Fruit fly (Drosophila melanogaster) whole organism, embryonic: ENCODE data around the gene ssp5.

ENCODE experiments used
- ATbp ChIP-seq: fragments of 200-800 bp; sonication (Bioruptor generic); optimal IDR thresholded peaks from 2 replicates; lab custom pipeline; 2017; ENCODE audit warnings: missing biosample characterization, mild to moderate bottlenecking, missing genetic modification characterization, missing genetic modification reagents
- Adf1 ChIP-seq: fragments of 200-800 bp; sonication (Bioruptor generic); IDR thresholded peaks from 2 replicates; pipeline ENCODE4 v1.3.6; 2022; ENCODE audit warnings: missing biosample characterization, missing genetic modification characterization
- CG10209 ChIP-seq: fragments of 200-800 bp; sonication (Bioruptor generic); optimal IDR thresholded peaks from 3 replicates; lab custom pipeline; 2017; ENCODE audit warnings: missing biosample characterization, mild to moderate bottlenecking, missing genetic modification characterization, missing genetic modification reagents
- CG10274 ChIP-seq: fragments of 200-800 bp; sonication (Bioruptor generic); optimal IDR thresholded peaks from 3 replicates; lab custom pipeline; 2017; ENCODE audit warnings: missing biosample characterization, mild to moderate bottlenecking, missing genetic modification characterization
- CG11398 ChIP-seq: fragments of 200-800 bp; sonication (Bioruptor generic); optimal IDR thresholded peaks from 2 replicates; lab custom pipeline; 2016; ENCODE audit warnings: missing biosample characterization, missing genetic modification characterization
- CG11456 ChIP-seq: fragments of 200-800 bp; sonication (Bioruptor generic); IDR thresholded peaks from 3 replicates; pipeline ENCODE4 v1.3.6; 2022; ENCODE audit warnings: missing biosample characterization, missing genetic modification characterization
- CG11504 ChIP-seq: fragments of 200-800 bp; sonication (Bioruptor generic); optimal IDR thresholded peaks from 3 replicates; lab custom pipeline; 2019; ENCODE audit warnings: missing biosample characterization, mild to moderate bottlenecking, missing genetic modification characterization, moderate library complexity
- CG11723 ChIP-seq: fragments of 200-800 bp; sonication (Bioruptor generic); optimal IDR thresholded peaks from 2 replicates; lab custom pipeline; 2017; ENCODE audit warnings: missing biosample characterization, mild to moderate bottlenecking, missing genetic modification characterization
- CG12104 ChIP-seq: fragments of 200-800 bp; sonication (Bioruptor generic); optimal IDR thresholded peaks from 3 replicates; lab custom pipeline; 2016; ENCODE audit warnings: missing biosample characterization, missing genetic modification characterization
- CG17612 ChIP-seq: fragments of 200-800 bp; sonication (Bioruptor generic); IDR thresholded peaks from 2 replicates; pipeline ENCODE4 v1.3.6; 2022; ENCODE audit warnings: missing biosample characterization, missing genetic modification characterization
- CG18262 ChIP-seq: fragments of 200-800 bp; optimal IDR thresholded peaks from 3 replicates; lab custom pipeline; 2019; ENCODE audit warnings: missing biosample characterization, mild to moderate bottlenecking, missing genetic modification characterization, moderate library complexity
- CG2199 ChIP-seq: fragments of 200-800 bp; sonication (Bioruptor generic); IDR thresholded peaks from 3 replicates; pipeline ENCODE4 v1.3.6; 2022; ENCODE audit warnings: missing biosample characterization, missing genetic modification characterization
- CG4328 ChIP-seq: fragments of 200-800 bp; sonication (Bioruptor generic); optimal IDR thresholded peaks from 3 replicates; lab custom pipeline; 2017; ENCODE audit warnings: missing biosample characterization, missing genetic modification reagents, missing genetic modification characterization
- CG5953 ChIP-seq: fragments of 200-800 bp; sonication (Bioruptor generic); IDR thresholded peaks from 2 replicates; pipeline ENCODE4 v1.3.6; 2022; ENCODE audit warnings: missing biosample characterization, missing genetic modification characterization
- CG6791 ChIP-seq: fragments of 200-800 bp; sonication (Bioruptor generic); IDR thresholded peaks from 3 replicates; pipeline ENCODE4 v1.3.6; 2022; ENCODE audit warnings: missing biosample characterization, missing genetic modification characterization; ENCODE audit not compliant: partially characterized antibody
- CG8290 ChIP-seq, 3 experiments: fragments of 200-800 bp; sonication (Bioruptor generic); optimal IDR thresholded peaks; 2 replicates each; lab custom pipeline; 2016 to 2019; ENCODE audit warnings: missing biosample characterization in 3 of 3, missing genetic modification characterization in 3 of 3, mild to moderate bottlenecking in 2 of 3, moderate library complexity in 1 of 3
- CG8359 ChIP-seq: fragments of 200-800 bp; sonication (Bioruptor generic); optimal IDR thresholded peaks from 2 replicates; lab custom pipeline; 2017; ENCODE audit warnings: missing biosample characterization, mild to moderate bottlenecking, missing genetic modification characterization, borderline replicate concordance
- CHES-1-like ChIP-seq: fragments of 200-800 bp; sonication (Bioruptor generic); optimal IDR thresholded peaks from 2 replicates; lab custom pipeline; 2016; ENCODE audit warnings: missing biosample characterization, missing genetic modification characterization
- Dp ChIP-seq: fragments of 200-800 bp; sonication (Bioruptor generic); optimal IDR thresholded peaks from 2 replicates; lab custom pipeline; 2018; ENCODE audit warnings: missing biosample characterization, mild to moderate bottlenecking, missing genetic modification characterization, moderate library complexity
- Gug ChIP-seq: fragments of 200-800 bp; sonication (Bioruptor generic); IDR thresholded peaks from 4 replicates; pipeline ENCODE4 v1.3.6; 2022; ENCODE audit warnings: missing biosample characterization, missing genetic modification characterization
- Jarid2 ChIP-seq: fragments of 200-800 bp; sonication (Bioruptor generic); optimal IDR thresholded peaks from 3 replicates; lab custom pipeline; 2017; ENCODE audit warnings: mild to moderate bottlenecking, missing biosample characterization, missing genetic modification reagents, missing genetic modification characterization
- NFAT ChIP-seq: fragments of 200-800 bp; sonication (Bioruptor generic); IDR thresholded peaks from 2 replicates; pipeline ENCODE4 v1.3.6; 2022; ENCODE audit warnings: missing biosample characterization, missing genetic modification characterization
- NK7.1 ChIP-seq: fragments of 200-800 bp; sonication (Bioruptor generic); optimal IDR thresholded peaks from 3 replicates; lab custom pipeline; 2016; ENCODE audit warnings: missing biosample characterization, missing genetic modification characterization
- Rfx ChIP-seq: fragments of 200-800 bp; sonication (Bioruptor generic); IDR thresholded peaks from 2 replicates; pipeline ENCODE4 v1.3.6; 2022; ENCODE audit warnings: missing biosample characterization, missing genetic modification characterization
- Sry-δ ChIP-seq: fragments of 200-800 bp; sonication (Bioruptor generic); optimal IDR thresholded peaks from 2 replicates; lab custom pipeline; 2016; ENCODE audit warnings: missing biosample characterization, missing genetic modification characterization
- bowl ChIP-seq: fragments of 200-800 bp; sonication (Bioruptor generic); IDR thresholded peaks from 2 replicates; pipeline ENCODE4 v1.3.6; 2022; ENCODE audit warnings: missing biosample characterization, missing genetic modification characterization
- btn ChIP-seq: fragments of 200-800 bp; sonication (Bioruptor generic); optimal IDR thresholded peaks from 2 replicates; lab custom pipeline; 2016; ENCODE audit warnings: missing biosample characterization, missing genetic modification characterization
- cg ChIP-seq: fragments of 200-800 bp; sonication (Bioruptor generic); optimal IDR thresholded peaks from 3 replicates; lab custom pipeline; 2019; ENCODE audit warnings: missing biosample characterization, mild to moderate bottlenecking, missing genetic modification characterization, moderate library complexity
- chinmo ChIP-seq: fragments of 200-800 bp; sonication (Bioruptor generic); IDR thresholded peaks from 4 replicates; pipeline ENCODE4 v1.3.6; 2022; ENCODE audit warnings: missing biosample characterization, missing genetic modification characterization; ENCODE audit not compliant: partially characterized antibody
- crol ChIP-seq: fragments of 200-800 bp; sonication (Bioruptor generic); IDR thresholded peaks from 2 replicates; pipeline ENCODE4 v1.3.6; 2022; ENCODE audit warnings: missing biosample characterization, missing genetic modification characterization
- gcm ChIP-seq: fragments of 200-800 bp; sonication (Bioruptor generic); optimal IDR thresholded peaks from 2 replicates; lab custom pipeline; 2019; ENCODE audit warnings: missing biosample characterization, mild to moderate bottlenecking, missing genetic modification characterization, moderate library complexity
- klu ChIP-seq: fragments of 200-800 bp; sonication (Bioruptor generic); IDR thresholded peaks from 2 replicates; pipeline ENCODE4 v1.3.6; 2022; ENCODE audit warnings: missing biosample characterization, missing genetic modification characterization
- nerfin-1 ChIP-seq: fragments of 200-800 bp; sonication (Bioruptor generic); optimal IDR thresholded peaks from 3 replicates; lab custom pipeline; 2019; ENCODE audit warnings: missing biosample characterization, mild to moderate bottlenecking, missing genetic modification characterization, moderate library complexity
- pho ChIP-seq: fragments of 200-800 bp; sonication (Bioruptor generic); optimal IDR thresholded peaks from 2 replicates; lab custom pipeline; 2016; ENCODE audit warnings: missing biosample characterization, missing genetic modification characterization
- pros ChIP-seq: fragments of 200-800 bp; sonication (Bioruptor generic); optimal IDR thresholded peaks from 3 replicates; lab custom pipeline; 2019; ENCODE audit warnings: missing biosample characterization, mild to moderate bottlenecking, missing genetic modification characterization, moderate library complexity
- pzg ChIP-seq: fragments of 200-800 bp; sonication (Bioruptor generic); optimal IDR thresholded peaks from 3 replicates; lab custom pipeline; 2018; ENCODE audit warnings: missing biosample characterization, mild to moderate bottlenecking, missing genetic modification characterization, moderate library complexity
- row ChIP-seq: fragments of 200-800 bp; sonication (Bioruptor generic); IDR thresholded peaks from 3 replicates; pipeline ENCODE4 v1.3.6; 2022; ENCODE audit warnings: missing biosample characterization, missing genetic modification characterization
- stwl ChIP-seq: fragments of 200-800 bp; sonication (Bioruptor generic); optimal IDR thresholded peaks from 3 replicates; lab custom pipeline; 2018; ENCODE audit warnings: missing biosample characterization, mild to moderate bottlenecking, missing genetic modification characterization, moderate library complexity
- usp ChIP-seq: fragments of >200 bp; optimal IDR thresholded peaks from 2 replicates; lab custom pipeline; 2017; ENCODE audit warnings: missing biosample characterization, missing genetic modification characterization
- wdn ChIP-seq: fragments of 200-800 bp; sonication (Bioruptor generic); IDR thresholded peaks from 2 replicates; pipeline ENCODE4 v1.3.6; 2022; ENCODE audit warnings: missing biosample characterization, missing genetic modification characterization
- zfh1 ChIP-seq: fragments of 200-800 bp; sonication (Bioruptor generic); IDR thresholded peaks from 3 replicates; pipeline ENCODE4 v1.3.6; 2022; ENCODE audit warnings: missing biosample characterization, missing genetic modification characterization

Gene ssp5

dm6 chr3R:12005417-12005816, 27.5 kb upstream of the ssp5 start, which contains the start of gene Tk (continued):
- TF ChIP-seq CG11398, result no peak
- TF ChIP-seq Rfx (GFP tag; lab: Robert Waterston, UW), result no peak
- no peak for TF ChIP-seq CHES-1-like (GFP tag; lab: Kevin White, UChicago)
- TF ChIP-seq CG18262 (tag; lab: Kevin White, UChicago), result no peak
- no peak for TF ChIP-seq CG8359 (GFP tag; lab: Kevin White, UChicago)
- no peak for TF ChIP-seq Dp (GFP tag; lab: Kevin White, UChicago)
- no peak for TF ChIP-seq CG10274 (GFP tag; lab: Kevin White, UChicago)
- TF ChIP-seq CG11504, result peak; percentile 25
- no peak for TF ChIP-seq NFAT (GFP tag; lab: Robert Waterston, UW)
- TF ChIP-seq NK7.1, result no peak
- peak; percentile 63 for TF ChIP-seq cg (GFP tag; lab: Kevin White, UChicago)
- no peak for TF ChIP-seq CG11723 (GFP tag; lab: Kevin White, UChicago)
- no peak for TF ChIP-seq CG4328 (GFP tag; lab: Kevin White, UChicago)
- no peak for TF ChIP-seq nerfin-1 (tag; lab: Kevin White, UChicago)
- TF ChIP-seq pzg (GFP tag; lab: Kevin White, UChicago), result no peak
- no peak for TF ChIP-seq Gug
- no peak for TF ChIP-seq ATbp (GFP tag; lab: Kevin White, UChicago)
- TF ChIP-seq wdn (GFP tag; lab: Robert Waterston, UW), result no peak
- no peak for TF ChIP-seq pho (GFP tag; lab: Kevin White, UChicago)
- no peak for TF ChIP-seq usp (GFP tag; lab: Kevin White, UChicago)
- no peak for TF ChIP-seq CG6791 (GFP tag; lab: Robert Waterston, UW)
- no peak for TF ChIP-seq Sry-δ (GFP tag; lab: Kevin White, UChicago)
- TF ChIP-seq chinmo (GFP tag; lab: Robert Waterston, UW), result no peak
- no peak for TF ChIP-seq klu (GFP tag; lab: Robert Waterston, UW)
- no peak for TF ChIP-seq Jarid2
- TF ChIP-seq Adf1 (GFP tag; lab: Robert Waterston, UW), result no peak
- TF ChIP-seq, all 482 proteins: peak for 8

DNA sequence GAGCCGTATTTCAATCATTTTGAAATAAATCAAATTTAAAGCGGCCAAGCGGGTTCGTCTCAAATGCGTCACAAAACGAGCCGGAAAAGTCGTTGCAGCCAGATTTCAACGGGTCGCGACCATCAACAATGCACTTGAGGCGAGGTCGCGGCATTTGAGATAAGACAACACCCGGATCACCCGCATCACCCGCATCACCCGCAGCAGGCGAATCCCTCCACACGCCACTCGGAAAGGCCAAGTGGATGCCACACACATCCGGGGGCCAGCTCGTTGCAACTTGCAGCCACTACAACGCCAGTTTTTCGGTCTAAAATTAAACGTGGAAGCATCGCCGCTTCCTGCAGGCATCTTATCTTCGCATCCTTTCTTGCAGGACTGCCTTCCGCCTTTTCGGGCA, 26.5 kb upstream of the ssp5 start:
- TF ChIP-seq row (GFP tag; lab: Robert Waterston, UW), result no peak
- no peak for TF ChIP-seq zfh1
- no peak for TF ChIP-seq CG5953 (GFP tag; lab: Robert Waterston, UW)
- TF ChIP-seq Jarid2, result no peak
- no peak for TF ChIP-seq CG17612
- TF ChIP-seq gcm (GFP tag; lab: Kevin White, UChicago), result peak; percentile 87
- no peak for TF ChIP-seq CG10209 (GFP tag; lab: Kevin White, UChicago)
- no peak for TF ChIP-seq CG12104 (GFP tag; lab: Kevin White, UChicago)
- 0 out of 3 replicates have a peak, but pooled peaks have one; percentile 25 for TF ChIP-seq CG11456
- TF ChIP-seq CG8290 (GFP tag; optimal IDR thresholded peaks at IDR 0.05; lab: Kevin White, UChicago), result no peak
- TF ChIP-seq CG8290 (tag; optimal IDR thresholded peaks at IDR 0.05; lab: Kevin White, UChicago), result no peak
- no peak for TF ChIP-seq pros (GFP tag; lab: Kevin White, UChicago)
- 0 out of 2 replicates have a peak, but pooled peaks have one; percentile 12 for TF ChIP-seq bowl (GFP tag; lab: Robert Waterston, UW)
- no peak for TF ChIP-seq btn (GFP tag; lab: Kevin White, UChicago)
- peak; percentile 45 for TF ChIP-seq crol (GFP tag; lab: Robert Waterston, UW)
- TF ChIP-seq CG2199 (GFP tag; lab: Robert Waterston, UW), result 0 out of 3 replicates have a peak, but pooled peaks have one; percentile 56
- no peak for TF ChIP-seq stwl
